Worm (Caenorhabditis elegans): Measurements from ENCODE around the gene M05D6.1.

Gene M05D6.1

DNA sequence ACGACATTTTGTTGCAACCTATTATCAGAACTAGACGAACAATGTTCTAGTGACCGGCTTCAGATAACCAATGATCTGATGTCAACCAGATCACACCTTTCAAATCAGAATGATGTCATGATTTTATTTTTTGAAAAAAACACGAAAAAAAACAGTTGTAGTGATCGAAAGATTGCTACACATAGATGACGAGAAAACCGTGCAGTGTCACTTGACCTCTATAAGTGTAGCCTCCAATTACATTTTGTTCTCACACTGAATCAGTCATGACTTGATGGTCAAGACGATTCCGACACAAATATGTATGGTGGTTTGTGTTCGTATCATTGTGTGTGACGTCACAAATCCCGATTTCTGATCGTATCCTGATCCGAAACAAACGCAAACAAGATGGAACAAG, 35.1 kb downstream of the M05D6.1 start:
- TF ChIP-seq C08G9.2 (tag; optimal IDR thresholded peaks at IDR 0.05), result no peak

DNA sequence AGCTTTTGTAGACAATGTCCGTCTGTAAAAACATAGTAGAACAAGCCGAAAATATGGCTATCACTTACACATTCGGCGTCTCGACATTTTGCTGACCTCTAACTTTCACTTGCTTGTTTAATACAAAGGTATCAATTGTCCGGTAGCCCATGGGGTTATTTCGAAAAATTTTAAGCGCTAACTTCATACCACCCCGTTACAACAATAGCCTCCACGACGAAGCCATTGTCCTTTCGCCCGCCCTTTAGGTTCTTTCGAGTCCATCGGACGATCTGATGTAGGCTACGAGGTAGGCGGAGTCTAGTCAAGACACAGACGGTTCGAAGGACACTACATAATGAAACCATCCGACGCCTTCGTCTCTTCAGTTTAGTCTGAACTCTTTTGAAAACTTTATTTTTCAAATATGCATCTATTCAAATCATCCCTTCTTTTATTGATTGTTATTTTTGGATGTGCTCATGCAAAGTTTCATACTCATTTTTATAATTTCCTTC, 36.4 kb downstream of the M05D6.1 start, which contains the start of gene lips-10:
Gene lips-10 (plus strand): TSS at position 378 of the 497 bp plus-strand sequence.
- TF ChIP-seq ceh-6 (GFP tag; optimal IDR thresholded peaks at IDR 0.05) (no peak), fkh-10 (GFP tag; optimal IDR thresholded peaks at IDR 0.05) (no peak), pax-1 (tag; optimal IDR thresholded peaks at IDR 0.05) (no peak), unc-3 (GFP tag; conservative IDR thresholded peaks at IDR 0.05) (no peak), unc-3 (tag; optimal IDR thresholded peaks at IDR 0.05) (no peak), hlh-6 (tag; optimal IDR thresholded peaks at IDR 0.05) (no peak), ceh-24 (tag; optimal IDR thresholded peaks at IDR 0.05) (no peak), pqm-1 (tag; optimal IDR thresholded peaks at IDR 0.05) (no peak), dmd-4 (tag; optimal IDR thresholded peaks at IDR 0.05; ENCODE audit: borderline replicate concordance) (no peak), npax-4 (tag; optimal IDR thresholded peaks at IDR 0.05) (no peak), ceh-31 (tag; optimal IDR thresholded peaks at IDR 0.05) (no peak), ceh-18 (tag; optimal IDR thresholded peaks at IDR 0.05) (no peak), tbx-2 (tag; optimal IDR thresholded peaks at IDR 0.05) (no peak), ceh-34 (tag; optimal IDR thresholded peaks at IDR 0.05) (no peak), ref-2 (tag; optimal IDR thresholded peaks at IDR 0.05) (no peak), sdc-2 (tag; optimal IDR thresholded peaks at IDR 0.05) (no peak), fkh-6 (tag; optimal IDR thresholded peaks at IDR 0.05) (no peak), sox-2 (GFP tag; IDR thresholded peaks at IDR 0.05) (no peak), pha-4 (tag; optimal IDR thresholded peaks at IDR 0.05) (no peak)

DNA sequence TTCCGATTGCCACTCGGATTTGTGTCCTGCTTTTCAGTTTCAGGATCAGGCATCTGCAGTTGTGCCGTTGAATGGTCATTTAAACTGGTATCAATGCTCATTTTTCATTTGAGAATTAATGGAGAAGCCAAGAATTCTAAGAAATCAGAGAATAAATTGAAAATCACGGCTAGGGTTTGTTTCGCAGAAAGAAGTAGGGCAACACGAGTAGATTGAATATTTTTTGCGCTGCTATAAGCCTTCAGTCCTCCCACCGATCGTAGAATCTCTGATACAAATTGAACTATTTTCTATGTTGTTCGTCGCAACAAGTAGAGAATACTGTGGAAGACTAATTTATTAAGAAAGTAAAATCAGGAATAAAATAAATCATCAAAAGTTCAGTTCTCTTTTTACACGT, 38.2 kb downstream of the M05D6.1 start, which contains the start of gene acp-3:
Gene acp-3 (minus strand): TSS at position 101 of the 400 bp plus-strand sequence.
- TF ChIP-seq ceh-2 (tag; optimal IDR thresholded peaks at IDR 0.05) (no peak), hlh-13 (GFP tag; optimal IDR thresholded peaks at IDR 0.05) (no peak), lin-11 (tag; optimal IDR thresholded peaks at IDR 0.05) (no peak), tbx-2 (tag; optimal IDR thresholded peaks at IDR 0.05) (no peak), fax-1 (tag; optimal IDR thresholded peaks at IDR 0.05) (no peak), ahr-1 (tag; optimal IDR thresholded peaks at IDR 0.05) (no peak), pat-9 (tag; optimal IDR thresholded peaks at IDR 0.05) (no peak), C38D4.7 (GFP tag; optimal IDR thresholded peaks at IDR 0.05) (no peak), K09A11.1 (tag; optimal IDR thresholded peaks at IDR 0.05; ENCODE audit: insufficient read depth) (no peak), pax-1 (tag; optimal IDR thresholded peaks at IDR 0.05) (no peak), ceh-9 (tag; optimal IDR thresholded peaks at IDR 0.05) (no peak), unc-86 (tag; optimal IDR thresholded peaks at IDR 0.05) (no peak), ceh-18 (tag; optimal IDR thresholded peaks at IDR 0.05) (no peak), pag-3 (tag; optimal IDR thresholded peaks at IDR 0.05; ENCODE audit: borderline replicate concordance) (no peak), ceh-19 (GFP tag; optimal IDR thresholded peaks at IDR 0.05) (no peak), pha-2 (tag; optimal IDR thresholded peaks at IDR 0.05) (no peak), ceh-48 (tag; optimal IDR thresholded peaks at IDR 0.05) (no peak)

DNA sequence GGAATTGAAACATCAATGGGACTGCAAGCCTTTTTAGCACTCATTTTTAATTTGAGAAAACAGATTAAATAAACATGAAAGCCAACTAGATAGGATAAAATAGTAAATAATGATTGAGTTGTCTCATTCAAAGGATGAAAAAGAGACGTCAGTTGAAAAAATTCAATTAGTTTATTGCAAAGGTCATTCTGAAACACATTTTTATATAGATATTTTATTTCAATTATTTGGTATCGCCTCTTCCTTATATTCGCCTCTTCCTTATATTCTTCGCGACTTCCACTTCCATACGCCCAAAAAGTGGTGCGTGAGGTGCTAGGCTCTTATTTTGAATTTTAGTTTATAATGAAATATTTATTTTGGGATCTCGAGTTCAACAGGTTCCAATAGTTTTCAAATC, 40.2 kb downstream of the M05D6.1 start, which contains the start of gene acp-4:
Gene acp-4 (minus strand): TSS at position 101 of the 400 bp plus-strand sequence.
- TF ChIP-seq ceh-48 (tag; optimal IDR thresholded peaks at IDR 0.05) (no peak), fkh-6 (tag; optimal IDR thresholded peaks at IDR 0.05) (no peak)

ce11 chrII:8431954-8432353, 43.3 kb downstream of the M05D6.1 start, which contains the start of gene acp-2:
Gene acp-2 (minus strand): TSS chrII:8432054.
- TF ChIP-seq K02D7.2 (tag; optimal IDR thresholded peaks at IDR 0.05) (no peak), ref-2 (tag; optimal IDR thresholded peaks at IDR 0.05) (no peak), mec-3 (tag; optimal IDR thresholded peaks at IDR 0.05; ENCODE audit: borderline replicate concordance) (no peak), nfya-1 (tag; optimal IDR thresholded peaks at IDR 0.05) (no peak), ceh-14 (tag; optimal IDR thresholded peaks at IDR 0.05) (no peak), odd-2 (tag; optimal IDR thresholded peaks at IDR 0.05) (no peak), lin-11 (tag; optimal IDR thresholded peaks at IDR 0.05) (no peak), K09A11.1 (tag; optimal IDR thresholded peaks at IDR 0.05; ENCODE audit: insufficient read depth) (no peak), pha-4 (tag; optimal IDR thresholded peaks at IDR 0.05) (no peak), ceh-34 (tag; optimal IDR thresholded peaks at IDR 0.05) (no peak), rnt-1 (tag; optimal IDR thresholded peaks at IDR 0.05) (no peak), tbx-7 (tag; optimal IDR thresholded peaks at IDR 0.05) (no peak), pax-1 (tag; optimal IDR thresholded peaks at IDR 0.05) (no peak), ama-1 (optimal IDR thresholded peaks at IDR 0.05) (no peak)
